Fruit fly (Drosophila melanogaster): Measurements from ENCODE around the gene ClC-c.
A peak's percentile ranks its signal among the peaks of the same experiment; 100 is the strongest.

- TF ChIP-seq CG5204 (GFP tag; optimal IDR thresholded peaks at IDR 0.05) (no peak), Hr96 (GFP tag; optimal IDR thresholded peaks at IDR 0.05) (no peak), CG1620 (GFP tag; optimal IDR thresholded peaks at IDR 0.05) (no peak), tj (GFP tag; optimal IDR thresholded peaks at IDR 0.05) (peak; percentile 13), Clk (GFP tag; optimal IDR thresholded peaks at IDR 0.05) (no peak), toe (GFP tag; optimal IDR thresholded peaks at IDR 0.05) (no peak), Crg-1 (GFP tag; optimal IDR thresholded peaks at IDR 0.05) (no peak), CG14711 (tag; optimal IDR thresholded peaks at IDR 0.05) (peak; percentile 44), CG33017 (tag; optimal IDR thresholded peaks at IDR 0.05) (peak; percentile 31)
Observed at dm6 chr3L:16087323-16087816, 2.9 kb upstream of the ClC-c start, which contains the start of gene Tasp1.
